Fruit fly (Drosophila melanogaster) whole organism, embryonic: ENCODE measurements around the gene HDAC4.

ENCODE experiments used
- Abd-B ChIP-seq: fragments of 200-800 bp; sonication (Bioruptor generic); optimal IDR thresholded peaks from 2 replicates; lab custom pipeline; 2018; ENCODE audit warnings: missing biosample characterization, mild to moderate bottlenecking, missing genetic modification characterization, moderate library complexity
- Bgb ChIP-seq: fragments of 200-800 bp; sonication (Bioruptor generic); IDR thresholded peaks from 2 replicates; pipeline ENCODE4 v1.3.6; 2022; ENCODE audit warnings: missing biosample characterization, missing genetic modification characterization; ENCODE audit not compliant: partially characterized antibody
- CG10274 ChIP-seq: fragments of 200-800 bp; sonication (Bioruptor generic); optimal IDR thresholded peaks from 3 replicates; lab custom pipeline; 2017; ENCODE audit warnings: missing biosample characterization, mild to moderate bottlenecking, missing genetic modification characterization
- CG10979 ChIP-seq: fragments of 200-800 bp; sonication (Bioruptor generic); optimal IDR thresholded peaks from 2 replicates; lab custom pipeline; 2018; ENCODE audit warnings: missing biosample characterization, mild to moderate bottlenecking, missing genetic modification characterization, moderate library complexity
- CG11398 ChIP-seq: fragments of 200-800 bp; sonication (Bioruptor generic); optimal IDR thresholded peaks from 2 replicates; lab custom pipeline; 2016; ENCODE audit warnings: missing biosample characterization, missing genetic modification characterization
- CG12219 ChIP-seq: fragments of 200-800 bp; sonication (Bioruptor generic); optimal IDR thresholded peaks from 3 replicates; lab custom pipeline; 2018; ENCODE audit warnings: missing biosample characterization, mild to moderate bottlenecking, missing genetic modification characterization
- CG13624 ChIP-seq: fragments of 200-800 bp; sonication (Bioruptor generic); optimal IDR thresholded peaks from 2 replicates; lab custom pipeline; 2016; ENCODE audit warnings: missing biosample characterization, missing genetic modification characterization
- CG14860 ChIP-seq: fragments of 200-800 bp; sonication (Bioruptor generic); IDR thresholded peaks from 3 replicates; pipeline ENCODE4 v1.3.6; 2022; ENCODE audit warnings: missing biosample characterization, missing genetic modification characterization; ENCODE audit not compliant: partially characterized antibody
- CG15479 ChIP-seq: fragments of 200-800 bp; sonication (Bioruptor generic); optimal IDR thresholded peaks from 3 replicates; lab custom pipeline; 2019; ENCODE audit warnings: missing biosample characterization, mild to moderate bottlenecking, missing genetic modification characterization, moderate library complexity
- CG17361 ChIP-seq: fragments of 200-800 bp; sonication (Bioruptor generic); IDR thresholded peaks from 3 replicates; pipeline ENCODE4 v1.3.6; 2022; ENCODE audit warnings: missing biosample characterization, missing genetic modification characterization
- CG18599 ChIP-seq: fragments of 200-800 bp; sonication (Bioruptor generic); optimal IDR thresholded peaks from 3 replicates; lab custom pipeline; 2017; ENCODE audit warnings: missing biosample characterization, missing genetic modification characterization, mild to moderate bottlenecking, moderate library complexity, missing genetic modification reagents
- CG2120 ChIP-seq: fragments of 200-800 bp; sonication (Bioruptor generic); optimal IDR thresholded peaks from 3 replicates; lab custom pipeline; 2016; ENCODE audit warnings: missing biosample characterization, missing genetic modification characterization
- CG2129 ChIP-seq: fragments of 200-800 bp; sonication (Bioruptor generic); IDR thresholded peaks from 2 replicates; pipeline ENCODE4 v1.3.6; 2022; ENCODE audit warnings: missing biosample characterization, missing genetic modification characterization; ENCODE audit not compliant: partially characterized antibody
- CG2712 ChIP-seq: fragments of 200-800 bp; optimal IDR thresholded peaks from 3 replicates; lab custom pipeline; 2019; ENCODE audit warnings: missing biosample characterization, mild to moderate bottlenecking, missing genetic modification characterization, moderate library complexity
- CG2889 ChIP-seq: fragments of 200-800 bp; sonication (Bioruptor generic); IDR thresholded peaks from 3 replicates; pipeline ENCODE4 v1.3.6; 2022; ENCODE audit warnings: missing biosample characterization, missing genetic modification characterization
- CG3281 ChIP-seq: fragments of 200-800 bp; sonication (Bioruptor generic); optimal IDR thresholded peaks from 3 replicates; lab custom pipeline; 2017; ENCODE audit warnings: missing biosample characterization, mild to moderate bottlenecking, missing genetic modification characterization
- CG3847 ChIP-seq: fragments of 200-800 bp; sonication (Bioruptor generic); IDR thresholded peaks from 2 replicates; pipeline ENCODE4 v1.3.6; 2022; ENCODE audit warnings: missing biosample characterization, missing genetic modification characterization
- CG6654 ChIP-seq: fragments of 200-800 bp; sonication (Bioruptor generic); optimal IDR thresholded peaks from 2 replicates; lab custom pipeline; 2017; ENCODE audit warnings: missing biosample characterization, mild to moderate bottlenecking, missing genetic modification characterization
- CG6791 ChIP-seq: fragments of 200-800 bp; sonication (Bioruptor generic); IDR thresholded peaks from 3 replicates; pipeline ENCODE4 v1.3.6; 2022; ENCODE audit warnings: missing biosample characterization, missing genetic modification characterization; ENCODE audit not compliant: partially characterized antibody
- Dll ChIP-seq: fragments of 200-800 bp; sonication (Bioruptor generic); IDR thresholded peaks from 4 replicates; pipeline ENCODE4 v1.3.6; 2022; ENCODE audit warnings: missing biosample characterization, missing genetic modification characterization; ENCODE audit not compliant: partially characterized antibody
- E2f1 ChIP-seq: fragments of 200-800 bp; sonication (Bioruptor generic); IDR thresholded peaks from 2 replicates; pipeline ENCODE4 v1.3.6; 2022; ENCODE audit warnings: missing biosample characterization, missing genetic modification characterization
- Hey ChIP-seq: fragments of 200-800 bp; sonication (Bioruptor generic); optimal IDR thresholded peaks from 3 replicates; lab custom pipeline; 2018; ENCODE audit warnings: missing biosample characterization, mild to moderate bottlenecking, missing genetic modification characterization
- Hr3 ChIP-seq: fragments of 200-800 bp; sonication (Bioruptor generic); optimal IDR thresholded peaks from 3 replicates; lab custom pipeline; 2016; ENCODE audit warnings: missing biosample characterization, missing genetic modification characterization
- Jarid2 ChIP-seq: fragments of 200-800 bp; sonication (Bioruptor generic); optimal IDR thresholded peaks from 3 replicates; lab custom pipeline; 2017; ENCODE audit warnings: mild to moderate bottlenecking, missing biosample characterization, missing genetic modification reagents, missing genetic modification characterization
- Lim3 ChIP-seq: fragments of 200-800 bp; sonication (Bioruptor generic); IDR thresholded peaks from 2 replicates; pipeline ENCODE4 v1.3.6; 2022; ENCODE audit warnings: missing biosample characterization, missing genetic modification characterization
- Nf-YA ChIP-seq: fragments of 200-800 bp; sonication (Bioruptor generic); IDR thresholded peaks from 2 replicates; pipeline ENCODE4 v1.3.6; 2022; ENCODE audit warnings: missing biosample characterization, missing genetic modification characterization
- Nf-YB ChIP-seq: fragments of 200-800 bp; sonication (Bioruptor generic); optimal IDR thresholded peaks from 3 replicates; lab custom pipeline; 2019; ENCODE audit warnings: missing biosample characterization, mild to moderate bottlenecking, missing genetic modification characterization, moderate library complexity
- Opbp ChIP-seq: fragments of 200-800 bp; sonication (Bioruptor generic); IDR thresholded peaks from 3 replicates; pipeline ENCODE4 v1.3.6; 2022; ENCODE audit warnings: missing biosample characterization, missing genetic modification characterization; ENCODE audit not compliant: partially characterized antibody
- Pdp1 ChIP-seq, 2 experiments: fragments of 200-800 bp; sonication (Bioruptor generic); optimal IDR thresholded peaks; 3 replicates each; lab custom pipeline; 2016; ENCODE audit warnings: missing biosample characterization in 2 of 2, missing genetic modification characterization in 2 of 2, mild to moderate bottlenecking in 1 of 2, moderate library complexity in 1 of 2
- ap ChIP-seq: fragments of 200-800 bp; sonication (Bioruptor generic); IDR thresholded peaks from 2 replicates; pipeline ENCODE4 v1.3.6; 2022; ENCODE audit warnings: missing biosample characterization, missing genetic modification characterization
- bowl ChIP-seq: fragments of 200-800 bp; sonication (Bioruptor generic); IDR thresholded peaks from 2 replicates; pipeline ENCODE4 v1.3.6; 2022; ENCODE audit warnings: missing biosample characterization, missing genetic modification characterization
- caup ChIP-seq: fragments of 200-800 bp; sonication (Bioruptor generic); optimal IDR thresholded peaks from 3 replicates; lab custom pipeline; 2017; ENCODE audit warnings: missing biosample characterization, mild to moderate bottlenecking, missing genetic modification characterization, moderate library complexity; ENCODE audit not compliant: severe bottlenecking
- corto ChIP-seq: fragments of 200-800 bp; sonication (Bioruptor generic); optimal IDR thresholded peaks from 2 replicates; lab custom pipeline; 2016; ENCODE audit warnings: missing biosample characterization, mild to moderate bottlenecking, missing genetic modification characterization, moderate library complexity
- dmrt99B ChIP-seq: fragments of 200-800 bp; sonication (Bioruptor generic); optimal IDR thresholded peaks from 2 replicates; lab custom pipeline; 2018; ENCODE audit warnings: missing biosample characterization, mild to moderate bottlenecking, missing genetic modification characterization, moderate library complexity
- fd96Cb ChIP-seq: fragments of 200-800 bp; sonication (Bioruptor generic); optimal IDR thresholded peaks from 2 replicates; lab custom pipeline; 2018; ENCODE audit warnings: missing biosample characterization, mild to moderate bottlenecking, missing genetic modification characterization, moderate library complexity
- fu2 ChIP-seq: fragments of 200-800 bp; sonication (Bioruptor generic); optimal IDR thresholded peaks from 2 replicates; lab custom pipeline; 2016; ENCODE audit warnings: missing biosample characterization, missing genetic modification characterization
- hb ChIP-seq: fragments of 200-800 bp; sonication (Bioruptor generic); IDR thresholded peaks from 3 replicates; pipeline ENCODE4 v1.3.6; 2022; ENCODE audit warnings: missing biosample characterization, missing genetic modification characterization; ENCODE audit not compliant: partially characterized antibody
- hth ChIP-seq: fragments of >200 bp; optimal IDR thresholded peaks from 2 replicates; lab custom pipeline; 2017; ENCODE audit warnings: inconsistent platforms
- kah ChIP-seq: fragments of 200-800 bp; sonication (Bioruptor generic); optimal IDR thresholded peaks from 2 replicates; lab custom pipeline; 2018; ENCODE audit warnings: missing biosample characterization, mild to moderate bottlenecking, missing genetic modification characterization
- mirr ChIP-seq: fragments of 200-800 bp; sonication (Bioruptor generic); optimal IDR thresholded peaks from 3 replicates; lab custom pipeline; 2018; ENCODE audit warnings: missing biosample characterization, mild to moderate bottlenecking, missing genetic modification characterization
- mld ChIP-seq: fragments of 200-800 bp; sonication (Bioruptor generic); IDR thresholded peaks from 3 replicates; pipeline ENCODE4 v1.3.6; 2022; ENCODE audit warnings: missing biosample characterization, missing genetic modification characterization; ENCODE audit not compliant: partially characterized antibody
- peb ChIP-seq: fragments of 200-800 bp; sonication (Bioruptor generic); IDR thresholded peaks from 2 replicates; pipeline ENCODE4 v1.3.6; 2022; ENCODE audit warnings: missing biosample characterization, missing genetic modification characterization
- pnt ChIP-seq: fragments of 200-800 bp; sonication (Bioruptor generic); optimal IDR thresholded peaks from 3 replicates; lab custom pipeline; 2016; ENCODE audit warnings: missing biosample characterization, missing genetic modification characterization
- pros ChIP-seq: fragments of 200-800 bp; sonication (Bioruptor generic); optimal IDR thresholded peaks from 3 replicates; lab custom pipeline; 2019; ENCODE audit warnings: missing biosample characterization, mild to moderate bottlenecking, missing genetic modification characterization, moderate library complexity
- ssp ChIP-seq: fragments of 200-800 bp; sonication (Bioruptor generic); IDR thresholded peaks from 2 replicates; pipeline ENCODE4 v1.3.6; 2022; ENCODE audit warnings: missing biosample characterization, missing genetic modification characterization
- stc ChIP-seq: fragments of 200-800 bp; sonication (Bioruptor generic); IDR thresholded peaks from 2 replicates; pipeline ENCODE4 v1.3.6; 2022; ENCODE audit warnings: missing biosample characterization, missing genetic modification characterization
- ttk ChIP-seq: fragments of 200-800 bp; sonication (Bioruptor generic); IDR thresholded peaks from 2 replicates; pipeline ENCODE4 v2.1.2; 2022; ENCODE audit warnings: missing biosample characterization, missing genetic modification characterization
- unc-4 ChIP-seq: fragments of 200-800 bp; sonication (Bioruptor generic); IDR thresholded peaks from 2 replicates; pipeline ENCODE4 v1.3.6; 2022; ENCODE audit warnings: missing biosample characterization, missing genetic modification characterization; ENCODE audit not compliant: partially characterized antibody

HDAC4 gene

dm6 chrX:13285001-13285748 is at the start of gene HDAC4, which contains the start of gene CG15743 (continued):
- no peak for TF ChIP-seq CG10979
- TF ChIP-seq Hr3 (GFP tag; lab: Kevin White, UChicago), result no peak
- TF ChIP-seq Jarid2 (GFP tag; lab: Kevin White, UChicago), result no peak
- no peak for TF ChIP-seq ap (GFP tag; lab: Robert Waterston, UW)
- peak; percentile 82 for TF ChIP-seq CG14860 (GFP tag; lab: Robert Waterston, UW)
- TF ChIP-seq Pdp1 (GFP tag; optimal IDR thresholded peaks at IDR 0.05; lab: Kevin White, UChicago), result peak; percentile 21 to 38
- TF ChIP-seq fu2 (GFP tag; lab: Kevin White, UChicago), result no peak
- TF ChIP-seq caup (GFP tag; lab: Kevin White, UChicago), result peak; percentile 12
- no peak for TF ChIP-seq ssp (GFP tag; lab: Robert Waterston, UW)
- no peak for TF ChIP-seq mirr
- no peak for TF ChIP-seq pros (GFP tag; lab: Kevin White, UChicago)
- TF ChIP-seq CG3281 (GFP tag; lab: Kevin White, UChicago), result no peak
- TF ChIP-seq ttk (GFP tag; lab: Robert Waterston, UW), result no peak
- TF ChIP-seq CG18599 (GFP tag; lab: Kevin White, UChicago), result peak; percentile 15
- TF ChIP-seq Hey (tag; lab: Kevin White, UChicago), result no peak
- no peak for TF ChIP-seq CG10274 (GFP tag; lab: Kevin White, UChicago)
- TF ChIP-seq CG11398 (GFP tag; lab: Kevin White, UChicago), result no peak
- TF ChIP-seq Nf-YB (GFP tag; lab: Kevin White, UChicago), result no peak
- no peak for TF ChIP-seq Lim3 (GFP tag; lab: Robert Waterston, UW)
- TF ChIP-seq CG2889, result no peak
- no peak for TF ChIP-seq Abd-B (GFP tag; lab: Kevin White, UChicago)
- no peak for TF ChIP-seq fd96Cb
- peak; percentile 89 for TF ChIP-seq Bgb (GFP tag; lab: Robert Waterston, UW)
- TF ChIP-seq CG2712 (tag; lab: Kevin White, UChicago), result peak; percentile 9
- no peak for TF ChIP-seq CG6654 (GFP tag; lab: Kevin White, UChicago)
- peak; percentile 77 for TF ChIP-seq CG2129 (GFP tag; lab: Robert Waterston, UW)
- TF ChIP-seq bowl, result no peak
- peak; percentile 26 for TF ChIP-seq CG13624 (GFP tag; lab: Kevin White, UChicago)
- TF ChIP-seq CG17361 (GFP tag; lab: Robert Waterston, UW), result no peak; the same call in 2 of the 3 replicates
- peak; percentile 86 for TF ChIP-seq Opbp (GFP tag; lab: Robert Waterston, UW)
- no peak for TF ChIP-seq CG12219 (GFP tag; lab: Kevin White, UChicago)
- TF ChIP-seq mld (GFP tag; lab: Robert Waterston, UW), result peak; percentile 80; the same call in 2 of the 3 replicates
- TF ChIP-seq hth, result no peak
- TF ChIP-seq E2f1 (GFP tag; lab: Robert Waterston, UW), result no peak
- no peak for TF ChIP-seq Nf-YA (GFP tag; lab: Robert Waterston, UW)
- TF ChIP-seq kah, result no peak
- no peak for TF ChIP-seq dmrt99B
- TF ChIP-seq peb, result no peak
- no peak for TF ChIP-seq pnt
- peak; percentile 92; the same call in 2 of the 4 replicates for TF ChIP-seq Dll (GFP tag; lab: Robert Waterston, UW)
- no peak for TF ChIP-seq CG15479 (GFP tag; lab: Kevin White, UChicago)
- peak; percentile 91 for TF ChIP-seq hb (GFP tag; lab: Robert Waterston, UW)
- TF ChIP-seq CG3847 (GFP tag; lab: Robert Waterston, UW), result no peak
- peak; percentile 91 for TF ChIP-seq CG6791 (GFP tag; lab: Robert Waterston, UW)
- no peak for TF ChIP-seq stc (GFP tag; lab: Robert Waterston, UW)
- TF ChIP-seq unc-4 (GFP tag; lab: Robert Waterston, UW), result peak; percentile 92
- TF ChIP-seq CG2120, result peak; percentile 8
- peak; percentile 7 for TF ChIP-seq corto (GFP tag; lab: Kevin White, UChicago)
